Worm (Caenorhabditis elegans) whole organism, L4/young adult: ENCODE measurements around the gene T07A5.7.

Source experiments
- W03F9.2 ChIP-seq: fragments of 150-350 bp; optimal IDR thresholded peaks from 2 replicates; lab custom pipeline; 2014; ENCODE audit warnings: missing biosample characterization, missing genetic modification characterization
- him-1 ChIP-seq: sonication (generic microtip); optimal IDR thresholded peaks from 2 replicates; lab custom pipeline; 2016; ENCODE audit warnings: missing genotype, missing genetic modification reagents, missing genetic modification characterization, missing compliant biosample characterization

DNA sequence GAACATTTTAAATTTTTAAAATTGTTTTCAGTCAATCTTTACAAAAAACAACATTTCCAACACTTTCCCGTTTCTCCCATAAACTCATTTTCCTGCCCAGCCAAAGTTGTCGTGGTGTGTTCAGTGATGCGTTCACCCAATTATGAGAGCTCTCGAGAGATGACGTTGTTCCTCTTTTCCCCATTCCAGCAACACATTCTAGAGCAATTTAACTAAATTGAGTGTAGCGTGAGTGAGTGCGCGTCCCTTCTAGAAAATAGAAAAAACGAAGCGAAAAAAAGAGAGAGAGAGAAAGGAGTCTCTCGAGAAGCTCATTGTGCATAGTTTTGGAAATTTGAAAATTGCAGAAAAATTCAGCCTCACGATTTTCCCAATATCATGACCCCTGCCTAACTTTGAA, 47.8 kb upstream of the T07A5.7 start:
- TF ChIP-seq him-1 (tag; lab: Kevin White, UChicago) (no peak), W03F9.2 (no peak)
